Worm (Caenorhabditis elegans) whole organism, L1 larva: Measurements from ENCODE around the gene ltah-1.1.
A peak's percentile ranks its signal among the peaks of the same experiment; 100 is the strongest.

ENCODE experiments used
- C04F5.9 ChIP-seq: sonication (generic microtip); optimal IDR thresholded peaks from 2 replicates; lab custom pipeline; 2016; ENCODE audit warnings: missing genetic modification characterization, missing compliant biosample characterization
- C16A3.4 ChIP-seq: fragments of 150-350 bp; optimal IDR thresholded peaks from 2 replicates; lab custom pipeline; 2014; ENCODE audit warnings: missing biosample characterization, missing genetic modification characterization
- C34B4.2 ChIP-seq: sonication (generic microtip); optimal IDR thresholded peaks from 2 replicates; lab custom pipeline; 2017; ENCODE audit warnings: mild to moderate bottlenecking, missing genetic modification characterization, missing compliant biosample characterization
- Y116A8C.19 ChIP-seq: sonication (generic microtip); optimal IDR thresholded peaks from 2 replicates; lab custom pipeline; 2016; ENCODE audit warnings: missing compliant biosample characterization, missing genetic modification characterization, borderline replicate concordance
- ceh-8 ChIP-seq: fragments of 200-800 bp; sonication (Bioruptor generic); optimal IDR thresholded peaks from 2 replicates; lab custom pipeline; 2018; ENCODE audit warnings: mild to moderate bottlenecking, missing genetic modification characterization, moderate library complexity, missing compliant biosample characterization
- ceh-82 ChIP-seq, 3 experiments: fragments of 150-350 bp in 1 of 3; sonication (generic microtip) in 2 of 3; optimal IDR thresholded peaks; 2 replicates each; lab custom pipeline; 2014 to 2017; ENCODE audit warnings: missing biosample characterization in 3 of 3, missing genetic modification characterization in 3 of 3
- dpl-1 ChIP-seq, 3 experiments: fragments of 150-350 bp in 2 of 3; sonication (generic microtip) in 1 of 3; optimal IDR thresholded peaks; 2 replicates each; lab custom pipeline; 2014 to 2017; ENCODE audit warnings: missing biosample characterization in 3 of 3, missing genetic modification characterization in 3 of 3, missing genetic modification reagents in 3 of 3
- dsc-1 ChIP-seq: sonication (generic microtip); optimal IDR thresholded peaks from 2 replicates; lab custom pipeline; 2016; ENCODE audit warnings: mild to moderate bottlenecking, missing genetic modification characterization, missing compliant biosample characterization
- efl-1 ChIP-seq, 4 experiments: fragments of 150-350 bp; optimal IDR thresholded peaks in 3 of 4; peaks in 1 of 4; 1 replicate in 1 of 4; 2 replicates in 3 of 4; lab custom pipeline; 2014; ENCODE audit warnings: missing biosample characterization in 2 of 4, missing genetic modification characterization in 2 of 4, missing genetic modification reagents in 2 of 4
- elt-2 ChIP-seq: sonication (generic microtip); optimal IDR thresholded peaks from 2 replicates; lab custom pipeline; 2016; ENCODE audit warnings: missing genetic modification characterization, mild to moderate bottlenecking, inconsistent platforms, missing compliant biosample characterization, missing genetic modification reagents
- elt-3 ChIP-seq, 6 experiments: fragments of 150-350 bp in 1 of 6; sonication (generic microtip); optimal IDR thresholded peaks; 2 replicates each; lab custom pipeline; 2017 to 2018; ENCODE audit warnings: missing biosample characterization in 6 of 6, missing genetic modification characterization in 6 of 6, inconsistent platforms in 1 of 6
- fkh-4 ChIP-seq: sonication (generic microtip); optimal IDR thresholded peaks from 2 replicates; lab custom pipeline; 2016; ENCODE audit warnings: missing compliant biosample characterization, missing genetic modification characterization, borderline replicate concordance
- fkh-8 ChIP-seq: sonication (generic microtip); optimal IDR thresholded peaks from 2 replicates; lab custom pipeline; 2016; ENCODE audit warnings: mild to moderate bottlenecking, missing genetic modification characterization, missing compliant biosample characterization
- grh-1 ChIP-seq: fragments of 200-800 bp; sonication (Bioruptor generic); IDR thresholded peaks from 2 replicates; pipeline ENCODE4 v1.3.6; 2022; ENCODE audit warnings: missing genetic modification reagents, missing genetic modification characterization, missing compliant biosample characterization
- lin-13 ChIP-seq: fragments of 150-350 bp; optimal IDR thresholded peaks from 2 replicates; lab custom pipeline; 2014; ENCODE audit warnings: missing biosample characterization, missing genetic modification reagents, missing genetic modification characterization
- lin-35 ChIP-seq, 2 experiments: fragments of 150-350 bp; optimal IDR thresholded peaks; 2 replicates each; lab custom pipeline; 2014; ENCODE audit warnings: missing biosample characterization in 2 of 2, missing genetic modification characterization in 2 of 2, missing genetic modification reagents in 2 of 2
- lsy-2 ChIP-seq, 2 experiments: fragments of 150-350 bp; optimal IDR thresholded peaks; 2 replicates each; lab custom pipeline; 2014; ENCODE audit warnings: missing biosample characterization in 2 of 2, missing genetic modification characterization in 2 of 2
- nhr-11 ChIP-seq: fragments of 150-350 bp; optimal IDR thresholded peaks from 2 replicates; lab custom pipeline; 2014; ENCODE audit warnings: missing biosample characterization, missing genetic modification characterization
- nhr-12 ChIP-seq: sonication (generic microtip); optimal IDR thresholded peaks from 2 replicates; lab custom pipeline; 2017; ENCODE audit warnings: missing biosample characterization, missing genetic modification characterization
- nhr-20 ChIP-seq: sonication (generic microtip); optimal IDR thresholded peaks from 2 replicates; lab custom pipeline; 2016; ENCODE audit warnings: mild to moderate bottlenecking, missing genetic modification characterization, missing compliant biosample characterization
- nhr-237 ChIP-seq: fragments of 150-350 bp; optimal IDR thresholded peaks from 2 replicates; lab custom pipeline; 2014; ENCODE audit warnings: missing biosample characterization, missing genetic modification characterization
- nhr-77 ChIP-seq: fragments of 150-350 bp; optimal IDR thresholded peaks from 2 replicates; lab custom pipeline; 2014; ENCODE audit warnings: missing biosample characterization, missing genetic modification characterization
- nhr-84 ChIP-seq: sonication (generic microtip); optimal IDR thresholded peaks from 2 replicates; lab custom pipeline; 2017; ENCODE audit warnings: missing biosample characterization, missing genetic modification characterization
- nhr-85 ChIP-seq: sonication (generic microtip); peaks from one replicate; lab custom pipeline; 2016; ENCODE audit warnings: missing genetic modification characterization, inconsistent platforms, missing compliant biosample characterization
- nhr-90 ChIP-seq: sonication (generic microtip); optimal IDR thresholded peaks from 2 replicates; lab custom pipeline; 2016; ENCODE audit warnings: mild to moderate bottlenecking, missing genetic modification characterization, missing compliant biosample characterization; ENCODE audit not compliant: poor library complexity
- pax-3 ChIP-seq: fragments of 200-800 bp; sonication (Bioruptor generic); optimal IDR thresholded peaks from 2 replicates; lab custom pipeline; 2018; ENCODE audit warnings: mild to moderate bottlenecking, missing genetic modification characterization, moderate library complexity, missing compliant biosample characterization
- pqm-1 ChIP-seq: sonication (generic microtip); optimal IDR thresholded peaks from 3 replicates; lab custom pipeline; 2017; ENCODE audit warnings: missing biosample characterization, missing genetic modification characterization
- rnt-1 ChIP-seq: sonication (generic microtip); optimal IDR thresholded peaks from 2 replicates; lab custom pipeline; 2016; ENCODE audit warnings: mild to moderate bottlenecking, missing genetic modification characterization, moderate library complexity, missing compliant biosample characterization
- skn-1 ChIP-seq: fragments of 150-350 bp; optimal IDR thresholded peaks from 2 replicates; lab custom pipeline; 2014; ENCODE audit warnings: missing biosample characterization, missing genetic modification characterization
- snu-23 ChIP-seq: sonication (generic microtip); optimal IDR thresholded peaks from 2 replicates; lab custom pipeline; 2016; ENCODE audit warnings: missing genetic modification characterization, missing compliant biosample characterization
- sox-4 ChIP-seq: sonication (generic microtip); optimal IDR thresholded peaks from 2 replicates; lab custom pipeline; 2016; ENCODE audit warnings: missing genetic modification characterization, missing compliant biosample characterization
- sptf-1 ChIP-seq: fragments of 150-350 bp; optimal IDR thresholded peaks from 2 replicates; lab custom pipeline; 2014; ENCODE audit warnings: missing biosample characterization, missing genetic modification characterization
- unc-130 ChIP-seq: fragments of 150-350 bp; optimal IDR thresholded peaks from 2 replicates; lab custom pipeline; 2017; ENCODE audit warnings: missing biosample characterization, missing genetic modification characterization, inconsistent platforms
- xbp-1 ChIP-seq: sonication (generic microtip); optimal IDR thresholded peaks from 2 replicates; lab custom pipeline; 2016; ENCODE audit warnings: missing genetic modification characterization, missing compliant biosample characterization
- ztf-11 ChIP-seq, 2 experiments: sonication (generic microtip); optimal IDR thresholded peaks; 2 replicates each; lab custom pipeline; 2016 to 2017; ENCODE audit warnings: missing genetic modification characterization in 2 of 2, missing biosample characterization in 1 of 2, missing compliant biosample characterization in 1 of 2

The ltah-1.1 gene

ce11 chrIV:12268272-12269045 is 11.0 kb upstream of the ltah-1.1 start, which contains the start of the genes ppm-1.H and rpl-34 (continued):
- TF ChIP-seq Y116A8C.19 (tag; lab: Kevin White, UChicago) (no peak), dsc-1 (tag; lab: Kevin White, UChicago) (peak; percentile 33), lsy-2 (tag; optimal IDR thresholded peaks at IDR 0.05; lab: Kevin White, UChicago) (peak; percentile 96 to 98), C04F5.9 (tag; lab: Kevin White, UChicago) (no peak), fkh-4 (tag; lab: Kevin White, UChicago) (no peak), nhr-237 (tag; lab: Kevin White, UChicago) (no peak), efl-1 (optimal IDR thresholded peaks at IDR 0.05; lab: Kevin White, UChicago) (peak; percentile 73 to 86), efl-1 (GFP tag; optimal IDR thresholded peaks at IDR 0.05 in 1 of 2; lab: Kevin White, UChicago) (peak; percentile 69 to 87), lin-13 (GFP tag; lab: Kevin White, UChicago) (peak; percentile 38), pax-3 (no peak), nhr-12 (tag; lab: Kevin White, UChicago) (no peak), dpl-1 (GFP tag; optimal IDR thresholded peaks at IDR 0.05; lab: Kevin White, UChicago) (peak; percentile 56 to 79 (median 66)), nhr-90 (tag; lab: Kevin White, UChicago) (no peak), nhr-85 (tag; lab: Kevin White, UChicago) (no peak), nhr-84 (tag; lab: Kevin White, UChicago) (no peak), ztf-11 (tag; optimal IDR thresholded peaks at IDR 0.05; lab: Kevin White, UChicago) (no peak), C16A3.4 (tag; lab: Kevin White, UChicago) (peak; percentile 75), nhr-11 (tag; lab: Kevin White, UChicago) (no peak), rnt-1 (tag; lab: Kevin White, UChicago) (peak; percentile 55), snu-23 (GFP tag; lab: Kevin White, UChicago) (peak; percentile 73), elt-3 (tag; optimal IDR thresholded peaks at IDR 0.05; lab: Kevin White, UChicago) (no peak), ceh-82 (tag; optimal IDR thresholded peaks at IDR 0.05; lab: Kevin White, UChicago) (peak in 2 of 3 experiments; percentile 27 to 84), ceh-8 (GFP tag; lab: Kevin White, UChicago) (no peak), sox-4 (tag; lab: Kevin White, UChicago) (no peak), grh-1 (GFP tag; lab: Robert Waterston, UW) (no peak), nhr-77 (peak; percentile 29), skn-1 (tag; lab: Kevin White, UChicago) (peak; percentile 47), fkh-8 (peak; percentile 54), C34B4.2 (no peak), xbp-1 (tag; lab: Kevin White, UChicago) (peak; percentile 65), lin-35 (GFP tag; optimal IDR thresholded peaks at IDR 0.05; lab: Kevin White, UChicago) (peak; percentile 70 to 81), unc-130 (tag; lab: Kevin White, UChicago) (no peak), pqm-1 (tag; lab: Kevin White, UChicago) (no peak)

- TF ChIP-seq sptf-1 (tag; lab: Kevin White, UChicago), result no peak
- peak; percentile 42 for TF ChIP-seq nhr-85 (tag; lab: Kevin White, UChicago)
Observed at ce11 chrIV:12270392-12270791, 9.0 kb upstream of the ltah-1.1 start, which contains the start of gene C42C1.3. TSS of gene C42C1.3 (minus strand) at chrIV:12270492.

- peak; percentile 98 for TF ChIP-seq elt-2 (tag; lab: Kevin White, UChicago)
- no peak for TF ChIP-seq nhr-20
- TF ChIP-seq efl-1 (optimal IDR thresholded peaks at IDR 0.05; lab: Kevin White, UChicago), result no peak
- peak in 1 of 2 experiments; percentile 82 for TF ChIP-seq efl-1 (GFP tag; optimal IDR thresholded peaks at IDR 0.05 in 1 of 2; lab: Kevin White, UChicago)
- TF ChIP-seq, all 84 proteins: peak for 2
Observed at ce11 chrIV:12274365-12274764, 5.1 kb upstream of the ltah-1.1 start.
